Worm (Caenorhabditis elegans) whole organism, L1 larva: ENCODE results near the gene R09H10.2.

Source experiments
- ama-1 ChIP-seq: fragments of 150-350 bp; optimal IDR thresholded peaks from 2 replicates; lab custom pipeline; 2014
- ces-1 ChIP-seq: fragments of 150-350 bp; optimal IDR thresholded peaks from 2 replicates; lab custom pipeline; 2014; ENCODE audit warnings: missing biosample characterization, missing genetic modification reagents, missing genetic modification characterization
- fos-1 ChIP-seq: fragments of 150-350 bp; optimal IDR thresholded peaks from 2 replicates; lab custom pipeline; 2014; ENCODE audit warnings: missing biosample characterization, missing genetic modification characterization
- lin-35 ChIP-seq, 2 experiments: fragments of 150-350 bp; optimal IDR thresholded peaks; 2 replicates each; lab custom pipeline; 2014; ENCODE audit warnings: missing biosample characterization in 2 of 2, missing genetic modification characterization in 2 of 2, missing genetic modification reagents in 2 of 2
- lir-3 ChIP-seq: sonication (generic microtip); optimal IDR thresholded peaks from 2 replicates; lab custom pipeline; 2016; ENCODE audit warnings: mild to moderate bottlenecking, missing genetic modification characterization, moderate library complexity, missing compliant biosample characterization; ENCODE audit not compliant: poor library complexity
- nhr-11 ChIP-seq: fragments of 150-350 bp; optimal IDR thresholded peaks from 2 replicates; lab custom pipeline; 2014; ENCODE audit warnings: missing biosample characterization, missing genetic modification characterization
- nhr-12 ChIP-seq: sonication (generic microtip); optimal IDR thresholded peaks from 2 replicates; lab custom pipeline; 2017; ENCODE audit warnings: missing biosample characterization, missing genetic modification characterization
- nhr-76 ChIP-seq: sonication (generic microtip); optimal IDR thresholded peaks from 2 replicates; lab custom pipeline; 2017; ENCODE audit warnings: missing biosample characterization, missing genetic modification characterization
- snpc-4 ChIP-seq: fragments of 150-350 bp; optimal IDR thresholded peaks from 2 replicates; lab custom pipeline; 2014; ENCODE audit warnings: missing biosample characterization, missing genetic modification characterization
- sox-4 ChIP-seq: sonication (generic microtip); optimal IDR thresholded peaks from 2 replicates; lab custom pipeline; 2016; ENCODE audit warnings: missing genetic modification characterization, missing compliant biosample characterization
- sptf-1 ChIP-seq: fragments of 150-350 bp; optimal IDR thresholded peaks from 2 replicates; lab custom pipeline; 2014; ENCODE audit warnings: missing biosample characterization, missing genetic modification characterization

DNA sequence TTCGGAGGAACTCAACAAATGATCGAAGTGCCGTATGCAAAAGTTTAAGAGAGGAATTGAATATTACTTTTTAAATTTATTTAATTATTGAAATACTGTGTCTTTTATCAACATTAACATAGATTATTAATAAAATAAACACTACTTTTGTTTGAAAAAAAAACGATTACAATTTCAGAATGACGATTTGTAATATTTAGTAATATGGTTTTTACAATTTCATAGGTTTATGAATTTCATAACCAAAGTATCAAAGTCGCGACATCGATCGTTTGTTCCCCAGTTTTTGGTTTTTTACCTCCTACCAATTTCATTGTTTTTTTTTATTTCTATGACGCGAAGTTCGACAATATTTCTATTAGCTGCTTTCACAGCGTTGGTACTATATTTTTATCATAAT is 2.8 kb upstream of the R09H10.2 start, which contains the start of gene R09H10.1:
- no peak for TF ChIP-seq ces-1 (GFP tag; lab: Kevin White, UChicago)
- TF ChIP-seq ama-1 (lab: Kevin White, UChicago): no peak
- no peak for TF ChIP-seq sox-4 (tag; lab: Kevin White, UChicago)
- no peak for TF ChIP-seq snpc-4
- no peak for TF ChIP-seq nhr-76 (tag; lab: Kevin White, UChicago)
- TF ChIP-seq fos-1 (tag; lab: Kevin White, UChicago): no peak
- TF ChIP-seq nhr-11 (tag; lab: Kevin White, UChicago): no peak
- no peak for TF ChIP-seq lin-35 (GFP tag; optimal IDR thresholded peaks at IDR 0.05; lab: Kevin White, UChicago)
- no peak for TF ChIP-seq lir-3 (tag; lab: Kevin White, UChicago)
- no peak for TF ChIP-seq sptf-1 (tag; lab: Kevin White, UChicago)
- TF ChIP-seq nhr-12 (tag; lab: Kevin White, UChicago): no peak
